1 fruit fly cellular context compared by ENCODE assay signal in genomic region chr3R:16071689-16072580, dm6.
TF ChIP-seq lines count a peak whose summit lies in the region.

No protein-coding gene starts in this region.

TF ChIP-seq in whole organism, embryonic, 481 proteins besides CTCF, POLR2A, EP300 and RAD21 (continued from another document and continues in another):
- TF ChIP-seq CG17361 (GFP tag; IDR thresholded peaks at IDR 0.05; lab: Robert Waterston, UW) (peak; percentile 58; the same call in 2 of the 3 replicates), grau (tag; optimal IDR thresholded peaks at IDR 0.05; lab: Kevin White, UChicago) (peak; percentile 75), CG1602 (GFP tag; optimal IDR thresholded peaks at IDR 0.05; lab: Kevin White, UChicago) (peak; percentile 73), CG13123 (GFP tag; optimal IDR thresholded peaks at IDR 0.05; lab: Kevin White, UChicago) (peak; percentile 66), jigr1 (GFP tag; IDR thresholded peaks at IDR 0.05; lab: Robert Waterston, UW) (no peak), CG6272 (GFP tag; IDR thresholded peaks at IDR 0.05; lab: Robert Waterston, UW) (peak; percentile 58; the same call in 1 of the 2 replicates), CG43689 (GFP tag; IDR thresholded peaks at IDR 0.05; lab: Robert Waterston, UW) (0 out of 2 replicates have a peak, but pooled peaks have one; percentile 17), CrebB (tag; optimal IDR thresholded peaks at IDR 0.05; lab: Kevin White, UChicago) (no peak), CG4424 (GFP tag; optimal IDR thresholded peaks at IDR 0.05; lab: Kevin White, UChicago) (peak; percentile 84), Ptx1 (GFP tag; IDR thresholded peaks at IDR 0.05; lab: Robert Waterston, UW) (peak; percentile 79), chinmo (GFP tag; IDR thresholded peaks at IDR 0.05; lab: Robert Waterston, UW; ENCODE audit: partially characterized antibody) (0 out of 4 replicates have a peak, but pooled peaks have one; percentile 38), Awh (GFP tag; IDR thresholded peaks at IDR 0.05; lab: Robert Waterston, UW) (peak; percentile 77), Oaz (GFP tag; IDR thresholded peaks at IDR 0.05; lab: Robert Waterston, UW) (peak; percentile 25; the same call in 1 of the 2 replicates), dati (GFP tag; IDR thresholded peaks at IDR 0.05; lab: Robert Waterston, UW) (no peak), CG3847 (GFP tag; IDR thresholded peaks at IDR 0.05; lab: Robert Waterston, UW) (no peak), Ets97D (GFP tag; optimal IDR thresholded peaks at IDR 0.05; lab: Kevin White, UChicago) (no peak), CG10565 (GFP tag; optimal IDR thresholded peaks at IDR 0.05; lab: Kevin White, UChicago) (no peak), CG18599 (GFP tag; optimal IDR thresholded peaks at IDR 0.05; lab: Kevin White, UChicago) (no peak), CG32772 (GFP tag; IDR thresholded peaks at IDR 0.05; lab: Robert Waterston, UW) (peak; percentile 76), D19A (tag; optimal IDR thresholded peaks at IDR 0.05; lab: Kevin White, UChicago) (peak; percentile 76), CG7357 (GFP tag; IDR thresholded peaks at IDR 0.05; lab: Robert Waterston, UW) (peak; percentile 51; the same call in 1 of the 3 replicates), CG31365 (tag; optimal IDR thresholded peaks at IDR 0.05; lab: Kevin White, UChicago) (no peak), ERR (GFP tag; optimal IDR thresholded peaks at IDR 0.05; lab: Kevin White, UChicago) (no peak), Lpt (GFP tag; optimal IDR thresholded peaks at IDR 0.05; lab: Kevin White, UChicago) (no peak), CG16813 (GFP tag; IDR thresholded peaks at IDR 0.05; lab: Robert Waterston, UW; ENCODE audit: partially characterized antibody) (no peak), sr (GFP tag; IDR thresholded peaks at IDR 0.05; lab: Robert Waterston, UW) (no peak), Bdp1 (GFP tag; optimal IDR thresholded peaks at IDR 0.05; lab: Kevin White, UChicago) (no peak), Adf1 (GFP tag; IDR thresholded peaks at IDR 0.05; lab: Robert Waterston, UW) (no peak), CG1233 (GFP tag; optimal IDR thresholded peaks at IDR 0.05; lab: Kevin White, UChicago) (peak; percentile 51), Usf (GFP tag; optimal IDR thresholded peaks at IDR 0.05; lab: Kevin White, UChicago) (peak; percentile 2), Dip3 (GFP tag; optimal IDR thresholded peaks at IDR 0.05; lab: Kevin White, UChicago) (no peak), ranshi (GFP tag; IDR thresholded peaks at IDR 0.05; lab: Robert Waterston, UW) (peak; percentile 73), CG17568 (GFP tag; optimal IDR thresholded peaks at IDR 0.05; lab: Kevin White, UChicago) (peak; percentile 12), btn (GFP tag; optimal IDR thresholded peaks at IDR 0.05; lab: Kevin White, UChicago) (no peak), pros (GFP tag; optimal IDR thresholded peaks at IDR 0.05; lab: Kevin White, UChicago) (peak; percentile 85), CG1529 (GFP tag; optimal IDR thresholded peaks at IDR 0.05; lab: Kevin White, UChicago) (peak; percentile 48), CG2202 (tag; optimal IDR thresholded peaks at IDR 0.05; lab: Kevin White, UChicago) (peak; percentile 34), Myb (GFP tag; optimal IDR thresholded peaks at IDR 0.05; lab: Kevin White, UChicago) (no peak), CG13287 (GFP tag; IDR thresholded peaks at IDR 0.05; lab: Robert Waterston, UW; ENCODE audit: partially characterized antibody) (no peak), kah (GFP tag; optimal IDR thresholded peaks at IDR 0.05; lab: Kevin White, UChicago) (no peak), maf-S (GFP tag; optimal IDR thresholded peaks at IDR 0.05; lab: Kevin White, UChicago) (no peak), CG6791 (GFP tag; IDR thresholded peaks at IDR 0.05; lab: Robert Waterston, UW; ENCODE audit: partially characterized antibody) (peak; percentile 44; the same call in 1 of the 3 replicates), BEAF-32 (GFP tag; optimal IDR thresholded peaks at IDR 0.05; lab: Kevin White, UChicago) (peak; percentile 20), CG1792 (GFP tag; optimal IDR thresholded peaks at IDR 0.05; lab: Kevin White, UChicago) (no peak), CG5180 (GFP tag; optimal IDR thresholded peaks at IDR 0.05; lab: Kevin White, UChicago) (no peak), nmo (GFP tag; optimal IDR thresholded peaks at IDR 0.05; lab: Kevin White, UChicago) (peak; percentile 64), CG18619 (GFP tag; optimal IDR thresholded peaks at IDR 0.05; lab: Kevin White, UChicago) (peak; percentile 39), wor (GFP tag; IDR thresholded peaks at IDR 0.05; lab: Robert Waterston, UW) (peak; percentile 60; the same call in 1 of the 2 replicates), CG12104 (GFP tag; optimal IDR thresholded peaks at IDR 0.05; lab: Kevin White, UChicago) (peak; percentile 53), bbx (GFP tag; IDR thresholded peaks at IDR 0.05; lab: Robert Waterston, UW; ENCODE audit: partially characterized antibody) (no peak; the same call in 1 of the 2 replicates), Oli (tag; optimal IDR thresholded peaks at IDR 0.05; lab: Kevin White, UChicago) (peak; percentile 67), CG10654 (GFP tag; optimal IDR thresholded peaks at IDR 0.05; lab: Kevin White, UChicago) (peak; percentile 67), NfI (GFP tag; optimal IDR thresholded peaks at IDR 0.05; lab: Kevin White, UChicago) (no peak), Sox100B (GFP tag; optimal IDR thresholded peaks at IDR 0.05; lab: Kevin White, UChicago) (peak; percentile 66), CG13424 (tag; optimal IDR thresholded peaks at IDR 0.05; lab: Kevin White, UChicago) (peak; percentile 48), Meics (GFP tag; optimal IDR thresholded peaks at IDR 0.05; lab: Kevin White, UChicago) (peak; percentile 30), pb (GFP tag; optimal IDR thresholded peaks at IDR 0.05; lab: Kevin White, UChicago) (no peak), cas (GFP tag; IDR thresholded peaks at IDR 0.05; lab: Robert Waterston, UW) (no peak), sob (GFP tag; IDR thresholded peaks at IDR 0.05; lab: Robert Waterston, UW) (peak; percentile 43; the same call in 1 of the 2 replicates), gsb (GFP tag; IDR thresholded peaks at IDR 0.05; lab: Robert Waterston, UW) (no peak), tap (tag; optimal IDR thresholded peaks at IDR 0.05; lab: Kevin White, UChicago) (peak; percentile 71), CG8944 (GFP tag; optimal IDR thresholded peaks at IDR 0.05; lab: Kevin White, UChicago) (no peak), knrl (GFP tag; IDR thresholded peaks at IDR 0.05; lab: Robert Waterston, UW; ENCODE audit: partially characterized antibody) (no peak), rib (GFP tag; IDR thresholded peaks at IDR 0.05; lab: Robert Waterston, UW) (no peak), inv (GFP tag; IDR thresholded peaks at IDR 0.05; lab: Robert Waterston, UW; ENCODE audit: partially characterized antibody) (no peak), CG15479 (GFP tag; optimal IDR thresholded peaks at IDR 0.05; lab: Kevin White, UChicago) (peak; percentile 97), fd102C (GFP tag; optimal IDR thresholded peaks at IDR 0.05; lab: Kevin White, UChicago) (no peak), Aef1 (GFP tag; IDR thresholded peaks at IDR 0.05; lab: Robert Waterston, UW) (no peak), Atf6 (GFP tag; IDR thresholded peaks at IDR 0.05; lab: Robert Waterston, UW) (peak; percentile 47; the same call in 1 of the 2 replicates), fd64A (GFP tag; optimal IDR thresholded peaks at IDR 0.05; lab: Kevin White, UChicago) (no peak), CG12391 (tag; optimal IDR thresholded peaks at IDR 0.05; lab: Kevin White, UChicago) (peak; percentile 78), gt (GFP tag; IDR thresholded peaks at IDR 0.05; lab: Robert Waterston, UW) (no peak), insv (GFP tag; optimal IDR thresholded peaks at IDR 0.05; lab: Kevin White, UChicago) (no peak), CG7963 (GFP tag; IDR thresholded peaks at IDR 0.05; lab: Robert Waterston, UW; ENCODE audit: partially characterized antibody) (no peak), pnt (GFP tag; optimal IDR thresholded peaks at IDR 0.05; lab: Kevin White, UChicago) (no peak), TFAM (GFP tag; optimal IDR thresholded peaks at IDR 0.05; lab: Kevin White, UChicago) (no peak), CG14667 (GFP tag; IDR thresholded peaks at IDR 0.05; lab: Robert Waterston, UW) (peak; percentile 61), Bgb (GFP tag; IDR thresholded peaks at IDR 0.05; lab: Robert Waterston, UW; ENCODE audit: partially characterized antibody) (no peak), CG11085 (GFP tag; IDR thresholded peaks at IDR 0.05; lab: Robert Waterston, UW) (no peak), Hr39 (optimal IDR thresholded peaks at IDR 0.05; lab: Kevin White, UChicago) (no peak), Mrtf (GFP tag; IDR thresholded peaks at IDR 0.05; lab: Robert Waterston, UW) (peak; percentile 42; the same call in 1 of the 3 replicates), tin (GFP tag; optimal IDR thresholded peaks at IDR 0.05; lab: Kevin White, UChicago) (peak; percentile 76), CG4707 (GFP tag; optimal IDR thresholded peaks at IDR 0.05; lab: Kevin White, UChicago) (peak; percentile 0), D19B (GFP tag; optimal IDR thresholded peaks at IDR 0.05; lab: Kevin White, UChicago) (no peak), CG6813 (GFP tag; optimal IDR thresholded peaks at IDR 0.05; lab: Kevin White, UChicago) (peak; percentile 27), CG10462 (GFP tag; optimal IDR thresholded peaks at IDR 0.05; lab: Kevin White, UChicago) (peak; percentile 67), CG17802 (tag; optimal IDR thresholded peaks at IDR 0.05; lab: Kevin White, UChicago) (peak; percentile 46), Trl (optimal IDR thresholded peaks at IDR 0.05; lab: Kevin White, UChicago) (peak; percentile 7 to 34), Trl (GFP tag; optimal IDR thresholded peaks at IDR 0.05; lab: Kevin White, UChicago) (no peak), CG13775 (GFP tag; optimal IDR thresholded peaks at IDR 0.05; lab: Kevin White, UChicago) (peak; percentile 42), CG33213 (GFP tag; optimal IDR thresholded peaks at IDR 0.05; lab: Kevin White, UChicago) (peak; percentile 35), E2f2 (GFP tag; IDR thresholded peaks at IDR 0.05; lab: Robert Waterston, UW) (peak; percentile 56), lab (GFP tag; optimal IDR thresholded peaks at IDR 0.05; lab: Kevin White, UChicago) (no peak), CG30431 (GFP tag; optimal IDR thresholded peaks at IDR 0.05; lab: Kevin White, UChicago) (no peak), chn (GFP tag; optimal IDR thresholded peaks at IDR 0.05; lab: Kevin White, UChicago) (peak; percentile 6), caup (GFP tag; optimal IDR thresholded peaks at IDR 0.05; lab: Kevin White, UChicago; ENCODE audit: severe bottlenecking) (no peak), HLHmδ (GFP tag; optimal IDR thresholded peaks at IDR 0.05; lab: Kevin White, UChicago) (no peak), Spps (tag; optimal IDR thresholded peaks at IDR 0.05; lab: Kevin White, UChicago) (peak; percentile 20), Hey (tag; optimal IDR thresholded peaks at IDR 0.05; lab: Kevin White, UChicago) (no peak), CG7928 (GFP tag; optimal IDR thresholded peaks at IDR 0.05; lab: Kevin White, UChicago) (no peak), CG9876 (GFP tag; optimal IDR thresholded peaks at IDR 0.05; lab: Kevin White, UChicago) (no peak), CG2712 (tag; optimal IDR thresholded peaks at IDR 0.05; lab: Kevin White, UChicago) (peak; percentile 92), CG3065 (GFP tag; optimal IDR thresholded peaks at IDR 0.05; lab: Kevin White, UChicago) (no peak), CG7556 (GFP tag; optimal IDR thresholded peaks at IDR 0.05; lab: Kevin White, UChicago) (peak; percentile 72), kni (GFP tag; optimal IDR thresholded peaks at IDR 0.05; lab: Kevin White, UChicago) (peak; percentile 94), CG12219 (GFP tag; optimal IDR thresholded peaks at IDR 0.05; lab: Kevin White, UChicago) (peak; percentile 30), CG5953 (GFP tag; IDR thresholded peaks at IDR 0.05; lab: Robert Waterston, UW) (peak; percentile 74), CG1832 (GFP tag; optimal IDR thresholded peaks at IDR 0.05; lab: Kevin White, UChicago) (no peak), CG9215 (GFP tag; IDR thresholded peaks at IDR 0.05; lab: Robert Waterston, UW) (no peak), Eip74EF (GFP tag; optimal IDR thresholded peaks at IDR 0.05; lab: Kevin White, UChicago) (no peak), MTF-1 (GFP tag; optimal IDR thresholded peaks at IDR 0.05; lab: Kevin White, UChicago; ENCODE audit: borderline replicate concordance) (no peak), amos (GFP tag; IDR thresholded peaks at IDR 0.05; lab: Robert Waterston, UW; ENCODE audit: partially characterized antibody) (no peak), psq (GFP tag; optimal IDR thresholded peaks at IDR 0.05; lab: Kevin White, UChicago) (peak; percentile 56), kay (GFP tag; optimal IDR thresholded peaks at IDR 0.05; lab: Kevin White, UChicago) (peak; percentile 63), tup (GFP tag; optimal IDR thresholded peaks at IDR 0.05; lab: Kevin White, UChicago) (peak; percentile 42), sens-2 (GFP tag; IDR thresholded peaks at IDR 0.05; lab: Robert Waterston, UW) (no peak), chm (GFP tag; IDR thresholded peaks at IDR 0.05; lab: Robert Waterston, UW) (peak; percentile 72), Poxn (GFP tag; IDR thresholded peaks at IDR 0.05; lab: Robert Waterston, UW) (no peak), da (GFP tag; optimal IDR thresholded peaks at IDR 0.05; lab: Kevin White, UChicago) (no peak), CG7271 (tag; optimal IDR thresholded peaks at IDR 0.05; lab: Kevin White, UChicago) (no peak), slp2 (GFP tag; optimal IDR thresholded peaks at IDR 0.05; lab: Kevin White, UChicago) (no peak), CG17186 (GFP tag; optimal IDR thresholded peaks at IDR 0.05; lab: Kevin White, UChicago) (no peak), CG31441 (GFP tag; IDR thresholded peaks at IDR 0.05; lab: Robert Waterston, UW) (peak; percentile 74), phol (tag; optimal IDR thresholded peaks at IDR 0.05; lab: Kevin White, UChicago) (peak; percentile 60), cwo (GFP tag; optimal IDR thresholded peaks at IDR 0.05; lab: Kevin White, UChicago) (peak; percentile 10), CG12299 (tag; optimal IDR thresholded peaks at IDR 0.05; lab: Kevin White, UChicago) (no peak), zf30C (GFP tag; optimal IDR thresholded peaks at IDR 0.05; lab: Kevin White, UChicago) (no peak), Pdp1 (GFP tag; optimal IDR thresholded peaks at IDR 0.05; lab: Kevin White, UChicago) (peak; percentile 22 to 29), disco-r (GFP tag; optimal IDR thresholded peaks at IDR 0.05; lab: Kevin White, UChicago) (no peak), Xrp1 (GFP tag; IDR thresholded peaks at IDR 0.05; lab: Robert Waterston, UW) (peak; percentile 96), crc (GFP tag; optimal IDR thresholded peaks at IDR 0.05; lab: Kevin White, UChicago) (peak; percentile 20), CG10209 (GFP tag; optimal IDR thresholded peaks at IDR 0.05; lab: Kevin White, UChicago) (peak; percentile 69)
